Fruit fly (Drosophila melanogaster): ENCODE data around the gene CG18666.

Gene CG18666

dm6 chr2L:11037583-11038517, 3.3 kb downstream of the CG18666 start (continued):
- TF ChIP-seq mld (GFP tag; IDR thresholded peaks at IDR 0.05; ENCODE audit: partially characterized antibody) (no peak), Opbp (GFP tag; IDR thresholded peaks at IDR 0.05; ENCODE audit: partially characterized antibody) (no peak), CG8388 (GFP tag; optimal IDR thresholded peaks at IDR 0.05) (peak; percentile 72), CkIIα-i1 (GFP tag; IDR thresholded peaks at IDR 0.05) (no peak), lab (GFP tag; optimal IDR thresholded peaks at IDR 0.05) (peak; percentile 35), ato (GFP tag; IDR thresholded peaks at IDR 0.05; ENCODE audit: partially characterized antibody) (no peak), bcd (GFP tag; optimal IDR thresholded peaks at IDR 0.05) (no peak), GATAe (GFP tag; conservative IDR thresholded peaks at IDR 0.05) (no peak), repo (GFP tag; optimal IDR thresholded peaks at IDR 0.05) (no peak), Ptx1 (GFP tag; IDR thresholded peaks at IDR 0.05) (peak; percentile 72), br (optimal IDR thresholded peaks at IDR 0.05) (no peak), luna (GFP tag; optimal IDR thresholded peaks at IDR 0.05) (no peak), CG4854 (GFP tag; optimal IDR thresholded peaks at IDR 0.05) (no peak), sc (optimal IDR thresholded peaks at IDR 0.05) (no peak), sc (GFP tag; optimal IDR thresholded peaks at IDR 0.05) (peak; percentile 51), CG10462 (GFP tag; optimal IDR thresholded peaks at IDR 0.05) (peak; percentile 37), Gug (GFP tag; IDR thresholded peaks at IDR 0.05) (no peak; the same call in 3 of the 4 replicates), CG2129 (GFP tag; IDR thresholded peaks at IDR 0.05; ENCODE audit: partially characterized antibody) (no peak), dimm (GFP tag; IDR thresholded peaks at IDR 0.05) (no peak), fru (optimal IDR thresholded peaks at IDR 0.05) (no peak), CG15269 (tag; optimal IDR thresholded peaks at IDR 0.05) (peak; percentile 65), CG2875 (GFP tag; optimal IDR thresholded peaks at IDR 0.05) (peak; percentile 17), grau (tag; optimal IDR thresholded peaks at IDR 0.05) (peak; percentile 69), CG15011 (GFP tag; optimal IDR thresholded peaks at IDR 0.05) (no peak), D (optimal IDR thresholded peaks at IDR 0.05) (no peak), D (GFP tag; optimal IDR thresholded peaks at IDR 0.05) (peak; percentile 45), CG34422 (GFP tag; IDR thresholded peaks at IDR 0.05) (0 out of 3 replicates have a peak, but pooled peaks have one; percentile 27), zfh2 (GFP tag; optimal IDR thresholded peaks at IDR 0.05) (peak; percentile 15), Hr39 (optimal IDR thresholded peaks at IDR 0.05) (no peak), CG2120 (GFP tag; optimal IDR thresholded peaks at IDR 0.05) (peak; percentile 67), bbx (GFP tag; IDR thresholded peaks at IDR 0.05; ENCODE audit: partially characterized antibody) (no peak; the same call in 1 of the 2 replicates), Neu2 (GFP tag; optimal IDR thresholded peaks at IDR 0.05; ENCODE audit: borderline replicate concordance) (no peak), nom (GFP tag; optimal IDR thresholded peaks at IDR 0.05) (no peak), cas (GFP tag; IDR thresholded peaks at IDR 0.05) (no peak), pita (GFP tag; optimal IDR thresholded peaks at IDR 0.05) (no peak), Oli (tag; optimal IDR thresholded peaks at IDR 0.05) (peak; percentile 80), chinmo (GFP tag; IDR thresholded peaks at IDR 0.05; ENCODE audit: partially characterized antibody) (0 out of 4 replicates have a peak, but pooled peaks have one; percentile 9), CG11085 (GFP tag; IDR thresholded peaks at IDR 0.05) (no peak), CG3847 (GFP tag; IDR thresholded peaks at IDR 0.05) (no peak), ara (GFP tag; IDR thresholded peaks at IDR 0.05) (no peak), CG11695 (GFP tag; IDR thresholded peaks at IDR 0.05) (0 out of 3 replicates have a peak, but pooled peaks have one; percentile 45), psq (GFP tag; optimal IDR thresholded peaks at IDR 0.05) (no peak), CG1024 (GFP tag; IDR thresholded peaks at IDR 0.05) (no peak), wdn (GFP tag; IDR thresholded peaks at IDR 0.05) (no peak), nerfin-2 (GFP tag; IDR thresholded peaks at IDR 0.05; ENCODE audit: partially characterized antibody) (0 out of 2 replicates have a peak, but pooled peaks have one; percentile 40), mam (GFP tag; optimal IDR thresholded peaks at IDR 0.05) (peak; percentile 4), az2 (GFP tag; optimal IDR thresholded peaks at IDR 0.05) (peak; percentile 71), Meics (GFP tag; optimal IDR thresholded peaks at IDR 0.05) (peak; percentile 52), CG9437 (GFP tag; optimal IDR thresholded peaks at IDR 0.05) (peak; percentile 53), nau (GFP tag; optimal IDR thresholded peaks at IDR 0.05) (peak; percentile 34)

All from whole organism, embryonic.